Worm (Caenorhabditis elegans): ENCODE results near the gene vab-7.

ce11 chrIII:10903009-10903609 lies 17.0 kb upstream of the vab-7 start:
- TF ChIP-seq tra-4 (tag; optimal IDR thresholded peaks at IDR 0.05) (no peak), tbx-37 (GFP tag; conservative IDR thresholded peaks at IDR 0.05) (no peak), aly-1 (tag; optimal IDR thresholded peaks at IDR 0.05) (no peak), hnd-1 (tag; optimal IDR thresholded peaks at IDR 0.05) (no peak), ama-1 (optimal IDR thresholded peaks at IDR 0.05) (no peak), ets-7 (tag; optimal IDR thresholded peaks at IDR 0.05) (no peak), hmg-4 (GFP tag; optimal IDR thresholded peaks at IDR 0.05) (no peak), F13C5.2 (tag; optimal IDR thresholded peaks at IDR 0.05) (no peak), flt-1 (GFP tag; IDR thresholded peaks at IDR 0.05) (no peak)
